Fruit fly (Drosophila melanogaster) whole organism: Measurements from ENCODE around the gene Zip71B.

ENCODE experiments used
- CG8478 ChIP-seq: fragments of >200 bp; optimal IDR thresholded peaks from 2 replicates; lab custom pipeline; 2018; ENCODE audit warnings: inconsistent platforms
- Dll ChIP-seq: fragments of >200 bp; optimal IDR thresholded peaks from 2 replicates; lab custom pipeline; 2017
- EcR ChIP-seq, 2 experiments: fragments of >200 bp; optimal IDR thresholded peaks; 2 replicates each; lab custom pipeline; 2017; ENCODE audit warnings: missing biosample characterization in 2 of 2, missing genetic modification characterization in 2 of 2, missing genetic modification reagents in 2 of 2
- pan ChIP-seq: fragments of >200 bp; optimal IDR thresholded peaks from 2 replicates; lab custom pipeline; 2017
- psq ChIP-seq: fragments of >200 bp; optimal IDR thresholded peaks from 2 replicates; lab custom pipeline; 2017
- usp ChIP-seq: fragments of >200 bp; optimal IDR thresholded peaks from 2 replicates; lab custom pipeline; 2017; ENCODE audit warnings: missing biosample characterization, missing genetic modification characterization, mixed read lengths

The Zip71B gene

dm6 chr3L:14992807-14993206 is 718 bp downstream of the Zip71B start:
- TF ChIP-seq CG8478: no peak
- no peak for TF ChIP-seq usp (GFP tag; lab: Kevin White, UChicago)
- TF ChIP-seq psq (lab: Kevin White, UChicago): no peak
- no peak for TF ChIP-seq EcR (GFP tag; optimal IDR thresholded peaks at IDR 0.05; lab: Kevin White, UChicago)
- TF ChIP-seq pan (lab: Kevin White, UChicago): no peak
- TF ChIP-seq Dll (lab: Kevin White, UChicago): no peak

- TF ChIP-seq pan (lab: Kevin White, UChicago) (no peak), CG8478 (no peak), Dll (lab: Kevin White, UChicago) (no peak), psq (lab: Kevin White, UChicago) (no peak), usp (GFP tag; lab: Kevin White, UChicago) (no peak), EcR (GFP tag; optimal IDR thresholded peaks at IDR 0.05; lab: Kevin White, UChicago) (no peak)
Measured at dm6 chr3L:14999284-15000019, 7.4 kb downstream of the Zip71B start, which contains the start of the genes mRpL39 and Prosbeta2. Gene mRpL39 (minus strand): TSS chr3L:14999666. Gene Prosbeta2 (plus strand): TSS chr3L:14999951.

dm6 chr3L:15005085-15005484 is 13.0 kb downstream of the Zip71B start:
- TF ChIP-seq usp (GFP tag; lab: Kevin White, UChicago): no peak
- no peak for TF ChIP-seq Dll (lab: Kevin White, UChicago)
- TF ChIP-seq pan (lab: Kevin White, UChicago): no peak
- no peak for TF ChIP-seq psq (lab: Kevin White, UChicago)
- no peak for TF ChIP-seq EcR (GFP tag; optimal IDR thresholded peaks at IDR 0.05; lab: Kevin White, UChicago)
- no peak for TF ChIP-seq CG8478

- TF ChIP-seq EcR (GFP tag; optimal IDR thresholded peaks at IDR 0.05; lab: Kevin White, UChicago) (no peak), Dll (lab: Kevin White, UChicago) (no peak), pan (lab: Kevin White, UChicago) (no peak), CG8478 (no peak), psq (lab: Kevin White, UChicago) (no peak), usp (GFP tag; lab: Kevin White, UChicago) (no peak)
Measured at dm6 chr3L:15005774-15006173, 13.7 kb downstream of the Zip71B start.

- no peak for TF ChIP-seq psq (lab: Kevin White, UChicago)
- TF ChIP-seq usp (GFP tag; lab: Kevin White, UChicago): no peak
- TF ChIP-seq CG8478: no peak
- TF ChIP-seq Dll (lab: Kevin White, UChicago): no peak
- no peak for TF ChIP-seq EcR (GFP tag; optimal IDR thresholded peaks at IDR 0.05; lab: Kevin White, UChicago)
- no peak for TF ChIP-seq pan (lab: Kevin White, UChicago)
Measured at dm6 chr3L:15006825-15007224, 14.7 kb downstream of the Zip71B start.

dm6 chr3L:15007271-15007948 is 15.3 kb downstream of the Zip71B start:
- TF ChIP-seq pan (lab: Kevin White, UChicago): no peak
- no peak for TF ChIP-seq psq (lab: Kevin White, UChicago)
- TF ChIP-seq Dll (lab: Kevin White, UChicago): no peak
- TF ChIP-seq EcR (GFP tag; optimal IDR thresholded peaks at IDR 0.05; lab: Kevin White, UChicago): no peak
- no peak for TF ChIP-seq usp (GFP tag; lab: Kevin White, UChicago)
- TF ChIP-seq CG8478: no peak

- TF ChIP-seq EcR (GFP tag; optimal IDR thresholded peaks at IDR 0.05; lab: Kevin White, UChicago) (no peak), pan (lab: Kevin White, UChicago) (no peak), CG8478 (no peak), psq (lab: Kevin White, UChicago) (no peak), Dll (lab: Kevin White, UChicago) (no peak), usp (GFP tag; lab: Kevin White, UChicago) (no peak)
Measured at dm6 chr3L:15009681-15010080, 17.6 kb downstream of the Zip71B start.

dm6 chr3L:15010601-15011000 is 18.5 kb downstream of the Zip71B start:
- TF ChIP-seq CG8478: no peak
- no peak for TF ChIP-seq pan (lab: Kevin White, UChicago)
- no peak for TF ChIP-seq psq (lab: Kevin White, UChicago)
- TF ChIP-seq EcR (GFP tag; optimal IDR thresholded peaks at IDR 0.05; lab: Kevin White, UChicago): no peak
- TF ChIP-seq usp (GFP tag; lab: Kevin White, UChicago): no peak
- no peak for TF ChIP-seq Dll (lab: Kevin White, UChicago)

- TF ChIP-seq usp (GFP tag; lab: Kevin White, UChicago): no peak
- TF ChIP-seq EcR (GFP tag; optimal IDR thresholded peaks at IDR 0.05; lab: Kevin White, UChicago): no peak
- TF ChIP-seq pan (lab: Kevin White, UChicago): no peak
Measured at dm6 chr3L:15011142-15011541, 19.1 kb downstream of the Zip71B start.

dm6 chr3L:15011638-15012335 is 19.7 kb downstream of the Zip71B start:
- no peak for TF ChIP-seq EcR (GFP tag; optimal IDR thresholded peaks at IDR 0.05; lab: Kevin White, UChicago)

dm6 chr3L:15013296-15013695 is 21.2 kb downstream of the Zip71B start:
- TF ChIP-seq usp (GFP tag; lab: Kevin White, UChicago) (no peak), Dll (lab: Kevin White, UChicago) (no peak), psq (lab: Kevin White, UChicago) (no peak), pan (lab: Kevin White, UChicago) (no peak), EcR (GFP tag; optimal IDR thresholded peaks at IDR 0.05; lab: Kevin White, UChicago) (no peak), CG8478 (no peak)
